Fruit fly (Drosophila melanogaster): ENCODE measurements around the gene vls.

vls gene

DNA sequence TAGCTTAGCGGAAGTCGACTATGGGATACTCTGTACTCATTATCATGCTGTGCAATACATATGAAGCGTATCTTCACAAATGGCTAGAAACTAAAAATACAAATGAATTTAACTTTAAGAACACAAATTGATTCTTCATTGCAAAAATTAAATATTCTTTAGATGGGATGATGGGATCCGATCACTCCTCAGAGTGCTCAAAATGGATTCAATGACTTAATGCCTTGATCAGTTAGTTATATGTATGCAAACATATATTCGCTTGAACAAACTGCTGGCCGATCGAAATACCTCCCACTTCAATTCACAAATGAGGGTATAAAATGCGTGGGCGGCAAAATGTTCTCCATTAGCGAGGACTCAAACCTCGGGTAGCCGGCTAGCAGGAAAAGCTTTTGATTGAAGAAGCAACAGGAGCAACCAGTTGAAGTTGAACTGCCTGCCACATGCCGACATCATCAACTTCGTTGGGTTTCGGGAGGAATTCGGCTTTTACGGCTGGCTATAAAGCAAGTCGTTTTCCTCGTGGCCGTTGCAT lies 38.0 kb downstream of the vls start, which contains the start of gene sNPF (continued):
- TF ChIP-seq Spps (tag; optimal IDR thresholded peaks at IDR 0.05): no peak
- no peak for TF ChIP-seq H2.0 (GFP tag; IDR thresholded peaks at IDR 0.05)
- no peak for TF ChIP-seq unc-4 (GFP tag; IDR thresholded peaks at IDR 0.05; ENCODE audit: partially characterized antibody)
- no peak for TF ChIP-seq hth (optimal IDR thresholded peaks at IDR 0.05)
- no peak for TF ChIP-seq sc (optimal IDR thresholded peaks at IDR 0.05)
- TF ChIP-seq sc (GFP tag; optimal IDR thresholded peaks at IDR 0.05): peak; percentile 5
- TF ChIP-seq CG17385 (GFP tag; optimal IDR thresholded peaks at IDR 0.05): peak; percentile 62
- TF ChIP-seq CG3163 (GFP tag; optimal IDR thresholded peaks at IDR 0.05): peak; percentile 13
- no peak for TF ChIP-seq CG6791 (GFP tag; IDR thresholded peaks at IDR 0.05; ENCODE audit: partially characterized antibody)
- no peak for TF ChIP-seq ci (GFP tag; IDR thresholded peaks at IDR 0.05)
- no peak for TF ChIP-seq CG1647 (GFP tag; optimal IDR thresholded peaks at IDR 0.05)
- TF ChIP-seq CG2120 (GFP tag; optimal IDR thresholded peaks at IDR 0.05): peak; percentile 87
- TF ChIP-seq CG15269 (tag; optimal IDR thresholded peaks at IDR 0.05): peak; percentile 61
- no peak for TF ChIP-seq CG16779 (GFP tag; IDR thresholded peaks at IDR 0.05)
- peak; percentile 97 for TF ChIP-seq Ets65A (GFP tag)
- TF ChIP-seq phol (tag; optimal IDR thresholded peaks at IDR 0.05): no peak
- TF ChIP-seq NC2α (GFP tag; optimal IDR thresholded peaks at IDR 0.05): no peak
- no peak for TF ChIP-seq vfl (GFP tag; optimal IDR thresholded peaks at IDR 0.05)
- no peak for TF ChIP-seq Taf1 (GFP tag; IDR thresholded peaks at IDR 0.05)
- no peak for TF ChIP-seq Dref (GFP tag; IDR thresholded peaks at IDR 0.05)
- TF ChIP-seq PHDP (tag; optimal IDR thresholded peaks at IDR 0.05): peak; percentile 67
- TF ChIP-seq Ravus (GFP tag; IDR thresholded peaks at IDR 0.05): no peak
- peak; percentile 17 for TF ChIP-seq CG15514 (GFP tag; optimal IDR thresholded peaks at IDR 0.05)
- TF ChIP-seq oc (tag; optimal IDR thresholded peaks at IDR 0.05): no peak
- TF ChIP-seq caup (GFP tag; optimal IDR thresholded peaks at IDR 0.05; ENCODE audit: severe bottlenecking): peak; percentile 71
- peak; percentile 63 for TF ChIP-seq CG13424 (tag; optimal IDR thresholded peaks at IDR 0.05)
- TF ChIP-seq Abd-B (GFP tag; optimal IDR thresholded peaks at IDR 0.05): no peak
- no peak for TF ChIP-seq CG14860 (GFP tag; IDR thresholded peaks at IDR 0.05; ENCODE audit: partially characterized antibody)
- TF ChIP-seq Chrac-16 (GFP tag; optimal IDR thresholded peaks at IDR 0.05): peak; percentile 29
- no peak for TF ChIP-seq crol (GFP tag; IDR thresholded peaks at IDR 0.05)
- TF ChIP-seq Mrtf (GFP tag; IDR thresholded peaks at IDR 0.05): no peak
- 0 out of 3 replicates have a peak, but pooled peaks have one; percentile 19 for TF ChIP-seq zfh1 (GFP tag; IDR thresholded peaks at IDR 0.05)
- peak; percentile 71 for TF ChIP-seq org-1 (GFP tag; optimal IDR thresholded peaks at IDR 0.05)
- TF ChIP-seq CG10979 (tag; optimal IDR thresholded peaks at IDR 0.05): no peak
- TF ChIP-seq Adf1 (GFP tag; IDR thresholded peaks at IDR 0.05): no peak
- peak; percentile 77 for TF ChIP-seq D19A (tag; optimal IDR thresholded peaks at IDR 0.05)
- no peak for TF ChIP-seq Jarid2 (GFP tag; optimal IDR thresholded peaks at IDR 0.05)
- TF ChIP-seq NK7.1 (GFP tag; optimal IDR thresholded peaks at IDR 0.05): no peak
- TF ChIP-seq Bgb (GFP tag; IDR thresholded peaks at IDR 0.05; ENCODE audit: partially characterized antibody): no peak
- no peak for TF ChIP-seq Dbx (GFP tag; IDR thresholded peaks at IDR 0.05)
- TF ChIP-seq Fer1 (GFP tag; optimal IDR thresholded peaks at IDR 0.05): peak; percentile 74
- TF ChIP-seq CG8478 (optimal IDR thresholded peaks at IDR 0.05): no peak
- no peak for TF ChIP-seq onecut (GFP tag; IDR thresholded peaks at IDR 0.05)
- no peak for TF ChIP-seq tll (GFP tag; optimal IDR thresholded peaks at IDR 0.05)
- no peak for TF ChIP-seq CG3838 (GFP tag; optimal IDR thresholded peaks at IDR 0.05)
- no peak for TF ChIP-seq Doc3 (GFP tag; IDR thresholded peaks at IDR 0.05; ENCODE audit: partially characterized antibody)
- peak; percentile 44 for TF ChIP-seq her (GFP tag; optimal IDR thresholded peaks at IDR 0.05)
- no peak for TF ChIP-seq MTF-1 (GFP tag; optimal IDR thresholded peaks at IDR 0.05; ENCODE audit: borderline replicate concordance)
- peak; percentile 76 for TF ChIP-seq Hand (GFP tag; optimal IDR thresholded peaks at IDR 0.05)
- TF ChIP-seq CG6254 (GFP tag; optimal IDR thresholded peaks at IDR 0.05): no peak
- TF ChIP-seq rib (GFP tag; IDR thresholded peaks at IDR 0.05): no peak

Data from whole organism, embryonic.